Worm (Caenorhabditis elegans): ENCODE results near the gene popl-7.
A peak's percentile ranks its signal among the peaks of the same experiment; 100 is the strongest.

The popl-7 gene

DNA sequence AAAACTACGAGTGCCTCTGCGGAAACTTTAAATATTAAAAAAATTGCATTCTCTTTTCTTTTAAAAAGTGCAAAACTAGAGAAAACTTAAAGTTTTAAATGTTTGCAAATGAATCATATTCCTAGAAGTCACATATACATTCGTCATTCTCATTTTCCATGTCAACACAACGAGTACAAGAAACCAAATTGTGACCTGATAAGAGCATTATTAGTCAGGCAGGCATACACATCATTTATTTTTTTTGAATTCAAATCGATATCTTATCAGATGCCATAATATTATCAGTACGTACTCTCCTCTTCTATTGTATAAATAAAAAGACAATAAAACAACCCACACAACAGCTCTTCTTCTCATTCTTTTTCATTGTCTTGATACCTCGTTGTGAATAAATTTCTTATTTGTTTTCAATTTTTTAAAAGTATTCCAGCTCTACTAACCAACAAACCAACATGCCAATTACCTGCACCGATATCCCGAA, 23.2 kb upstream of the popl-7 start, which contains the start of gene W02A2.9 (continued):
- TF ChIP-seq sox-4 (tag; optimal IDR thresholded peaks at IDR 0.05) (no peak), alr-1 (tag; optimal IDR thresholded peaks at IDR 0.05; ENCODE audit: borderline replicate concordance) (no peak), ceh-82 (tag; optimal IDR thresholded peaks at IDR 0.05) (no peak), C16A3.4 (tag; optimal IDR thresholded peaks at IDR 0.05) (no peak), lin-14 (GFP tag; optimal IDR thresholded peaks at IDR 0.05) (no peak), ceh-88 (GFP tag; IDR thresholded peaks at IDR 0.05) (no peak), grh-1 (GFP tag; IDR thresholded peaks at IDR 0.05) (no peak), hlh-4 (tag; optimal IDR thresholded peaks at IDR 0.05) (no peak), skn-1 (tag; optimal IDR thresholded peaks at IDR 0.05) (no peak)

DNA sequence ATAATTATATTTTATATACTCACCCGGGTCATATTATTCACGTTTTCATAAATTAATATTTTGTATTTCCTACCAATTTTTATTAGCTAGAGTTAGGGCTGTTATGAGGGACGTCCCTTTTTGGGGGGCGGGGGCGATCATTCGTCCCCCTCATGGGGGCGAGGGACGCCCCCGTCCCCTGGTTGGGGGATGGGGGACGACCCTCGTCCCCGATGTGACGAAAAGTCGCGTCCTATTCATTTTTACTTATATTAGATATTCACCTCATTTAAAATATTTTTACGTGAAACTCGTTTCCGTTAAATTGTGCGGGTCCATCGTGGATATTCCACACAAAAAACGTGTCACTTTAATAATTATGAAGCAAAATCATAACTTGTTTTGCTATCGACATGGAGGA, 21.9 kb upstream of the popl-7 start, which contains the start of gene W02A2.12:
TSS of gene W02A2.12 (minus strand) at position 240 of the 400 bp plus-strand sequence.
- TF ChIP-seq nhr-71 (tag; optimal IDR thresholded peaks at IDR 0.05), result no peak
- no peak for TF ChIP-seq C34B4.2 (tag; optimal IDR thresholded peaks at IDR 0.05)
- no peak for TF ChIP-seq nhr-19 (GFP tag; conservative IDR thresholded peaks at IDR 0.05)

- TF ChIP-seq lsy-2 (tag; optimal IDR thresholded peaks at IDR 0.05) (no peak), ceh-88 (GFP tag; IDR thresholded peaks at IDR 0.05) (no peak), nhr-19 (GFP tag; conservative IDR thresholded peaks at IDR 0.05) (no peak), mef-2 (tag; optimal IDR thresholded peaks at IDR 0.05) (no peak), dpl-1 (GFP tag; optimal IDR thresholded peaks at IDR 0.05) (no peak), xbp-1 (tag; optimal IDR thresholded peaks at IDR 0.05) (no peak), efl-1 (optimal IDR thresholded peaks at IDR 0.05) (no peak), efl-1 (GFP tag; optimal IDR thresholded peaks at IDR 0.05 in 1 of 2) (no peak), isw-1 (GFP tag; IDR thresholded peaks at IDR 0.05) (no peak), tbx-2 (tag; optimal IDR thresholded peaks at IDR 0.05) (no peak), nhr-237 (tag; optimal IDR thresholded peaks at IDR 0.05) (no peak), ceh-63 (GFP tag; optimal IDR thresholded peaks at IDR 0.05) (no peak), egl-13 (tag; optimal IDR thresholded peaks at IDR 0.05) (no peak), pax-3 (tag; optimal IDR thresholded peaks at IDR 0.05) (no peak), lin-15B (tag; optimal IDR thresholded peaks at IDR 0.05) (no peak), hpl-2 (GFP tag; optimal IDR thresholded peaks at IDR 0.05) (no peak), nhr-12 (tag; optimal IDR thresholded peaks at IDR 0.05) (no peak), pqm-1 (tag; optimal IDR thresholded peaks at IDR 0.05) (no peak), Y116A8C.19 (tag; optimal IDR thresholded peaks at IDR 0.05; ENCODE audit: borderline replicate concordance) (no peak), hlh-17 (GFP tag; optimal IDR thresholded peaks at IDR 0.05; ENCODE audit: borderline replicate concordance) (no peak), zip-4 (GFP tag; optimal IDR thresholded peaks at IDR 0.05) (no peak)
Measured at ce11 chrIV:13353143-13353773, 17.2 kb upstream of the popl-7 start, which contains the start of the genes rec-8 and mex-5. Gene rec-8, minus strand, starts transcription at chrIV:13353193. Gene mex-5, plus strand, starts transcription at chrIV:13353723.

ce11 chrIV:13354044-13354443, 16.4 kb upstream of the popl-7 start:
- TF ChIP-seq zag-1 (tag; optimal IDR thresholded peaks at IDR 0.05) (no peak), efl-1 (optimal IDR thresholded peaks at IDR 0.05) (no peak), efl-1 (GFP tag; optimal IDR thresholded peaks at IDR 0.05 in 1 of 2) (peak in 1 of 2 experiments; percentile 91)

DNA sequence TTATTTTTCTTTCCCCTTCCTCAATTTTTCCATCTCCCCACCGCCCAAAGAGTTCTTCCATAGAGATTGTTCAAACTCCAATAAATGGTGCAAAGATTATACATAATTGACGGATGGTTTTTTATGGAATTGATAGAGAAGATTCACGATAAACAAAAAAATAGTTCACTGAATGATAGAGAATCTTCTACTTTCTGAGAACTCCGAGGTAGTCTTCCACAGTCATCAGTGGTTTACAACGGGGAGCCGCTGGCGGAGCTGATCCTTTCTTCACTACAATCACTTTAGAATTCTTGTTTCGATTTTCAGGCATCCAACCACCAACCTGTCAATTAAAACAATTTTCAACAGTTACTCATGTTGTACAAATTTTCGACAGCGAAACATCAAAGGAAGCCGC, 14.5 kb upstream of the popl-7 start:
- no peak for TF ChIP-seq xbp-1 (tag; optimal IDR thresholded peaks at IDR 0.05)
- TF ChIP-seq lin-35 (GFP tag; optimal IDR thresholded peaks at IDR 0.05), result no peak
- TF ChIP-seq efl-3 (GFP tag; optimal IDR thresholded peaks at IDR 0.05), result no peak
- TF ChIP-seq nhr-47 (tag; optimal IDR thresholded peaks at IDR 0.05), result no peak
- no peak for TF ChIP-seq fkh-10 (GFP tag; optimal IDR thresholded peaks at IDR 0.05)
- no peak for TF ChIP-seq C34B4.2 (tag; optimal IDR thresholded peaks at IDR 0.05)
- no peak for TF ChIP-seq C16A3.4 (tag; optimal IDR thresholded peaks at IDR 0.05)
- no peak for TF ChIP-seq dpl-1 (GFP tag; optimal IDR thresholded peaks at IDR 0.05)
- no peak for TF ChIP-seq efl-1 (optimal IDR thresholded peaks at IDR 0.05)
- TF ChIP-seq efl-1 (GFP tag; optimal IDR thresholded peaks at IDR 0.05 in 1 of 2), result no peak
- no peak for TF ChIP-seq lin-13 (GFP tag; optimal IDR thresholded peaks at IDR 0.05)
- no peak for TF ChIP-seq mef-2 (tag; optimal IDR thresholded peaks at IDR 0.05)
- TF ChIP-seq tbx-2 (tag; optimal IDR thresholded peaks at IDR 0.05), result no peak
- TF ChIP-seq nhr-85 (tag), result no peak
- no peak for TF ChIP-seq sptf-1 (tag; optimal IDR thresholded peaks at IDR 0.05)
- no peak for TF ChIP-seq irx-1 (tag; optimal IDR thresholded peaks at IDR 0.05)

Data from whole organism, L1 larva.